Worm (Caenorhabditis elegans): Measurements from ENCODE around the gene W07G4.2.

W07G4.2 gene

ce11 chrV:13009843-13010242 lies 26.5 kb downstream of the W07G4.2 start:
- TF ChIP-seq cog-1 (tag; optimal IDR thresholded peaks at IDR 0.05) (peak; percentile 16), ztf-29 (GFP tag; IDR thresholded peaks at IDR 0.05) (no peak)

DNA sequence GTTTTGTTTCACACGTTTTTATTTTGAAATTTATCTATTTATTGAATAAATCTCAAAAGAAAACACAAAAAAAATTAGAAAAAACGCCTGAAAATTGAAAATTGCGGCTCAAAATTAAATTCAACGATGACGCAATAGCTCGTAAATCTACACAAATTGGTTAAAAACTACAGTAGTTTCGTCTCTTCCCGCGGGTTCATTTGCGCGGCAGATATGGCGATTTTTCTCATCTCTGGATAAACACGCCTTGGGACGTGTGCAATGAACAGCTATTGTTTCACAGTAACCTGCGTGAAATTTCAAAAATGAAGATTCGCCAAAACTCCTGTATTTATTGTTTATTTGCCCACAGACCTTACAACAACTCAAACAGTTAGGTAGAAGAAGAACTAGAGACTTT lies 27.1 kb downstream of the W07G4.2 start:
- no peak for TF ChIP-seq ztf-23 (GFP tag; IDR thresholded peaks at IDR 0.05)
- no peak for TF ChIP-seq klf-2 (GFP tag; conservative IDR thresholded peaks at IDR 0.05)
- no peak for TF ChIP-seq ref-1 (GFP tag; conservative IDR thresholded peaks at IDR 0.05)
- TF ChIP-seq flt-1 (GFP tag; IDR thresholded peaks at IDR 0.05), result no peak
- no peak for TF ChIP-seq T22C8.4 (GFP tag; IDR thresholded peaks at IDR 0.05)
- no peak for TF ChIP-seq ztf-29 (GFP tag; IDR thresholded peaks at IDR 0.05)
- no peak for TF ChIP-seq tab-1 (GFP tag; IDR thresholded peaks at IDR 0.05)
- no peak for TF ChIP-seq cog-1 (tag; optimal IDR thresholded peaks at IDR 0.05)
- no peak for TF ChIP-seq med-1 (GFP tag; optimal IDR thresholded peaks at IDR 0.05; ENCODE audit: insufficient read depth)

- no peak for TF ChIP-seq ztf-23 (GFP tag; IDR thresholded peaks at IDR 0.05)
- TF ChIP-seq med-1 (GFP tag; optimal IDR thresholded peaks at IDR 0.05; ENCODE audit: insufficient read depth), result no peak
- TF ChIP-seq klf-2 (GFP tag; conservative IDR thresholded peaks at IDR 0.05), result no peak
- TF ChIP-seq tab-1 (GFP tag; IDR thresholded peaks at IDR 0.05), result no peak
- TF ChIP-seq cog-1 (tag; optimal IDR thresholded peaks at IDR 0.05), result no peak
- TF ChIP-seq ref-1 (GFP tag; conservative IDR thresholded peaks at IDR 0.05), result no peak
- TF ChIP-seq flt-1 (GFP tag; IDR thresholded peaks at IDR 0.05), result no peak
These were observed 27.5 kb downstream of the W07G4.2 start, which contains the start of gene F15B9.10 for ce11 chrV:13008825-13009224. Gene F15B9.10 (minus strand): TSS chrV:13008925.

DNA sequence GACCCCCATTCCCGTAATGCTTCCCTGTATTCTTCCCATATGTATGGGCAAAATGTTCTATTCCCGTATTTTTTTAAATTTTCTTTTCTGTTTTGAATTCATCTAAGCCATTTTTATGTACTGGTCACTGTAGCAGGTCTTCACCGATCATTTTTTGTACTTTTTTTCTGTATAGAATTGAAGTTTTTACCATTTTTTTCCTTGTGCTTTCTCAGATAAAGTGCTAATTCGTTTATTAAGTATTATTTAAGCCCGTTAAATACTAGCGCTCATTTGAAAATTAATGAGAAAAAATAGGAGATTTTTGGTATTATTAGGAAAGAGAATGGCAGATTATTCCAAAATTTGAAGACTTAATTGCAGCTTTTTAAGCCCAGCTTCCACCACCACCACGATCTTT lies 29.6 kb downstream of the W07G4.2 start:
- TF ChIP-seq ztf-23 (GFP tag; IDR thresholded peaks at IDR 0.05), result no peak
- TF ChIP-seq tab-1 (GFP tag; IDR thresholded peaks at IDR 0.05), result no peak
- no peak for TF ChIP-seq klf-2 (GFP tag; conservative IDR thresholded peaks at IDR 0.05)

DNA sequence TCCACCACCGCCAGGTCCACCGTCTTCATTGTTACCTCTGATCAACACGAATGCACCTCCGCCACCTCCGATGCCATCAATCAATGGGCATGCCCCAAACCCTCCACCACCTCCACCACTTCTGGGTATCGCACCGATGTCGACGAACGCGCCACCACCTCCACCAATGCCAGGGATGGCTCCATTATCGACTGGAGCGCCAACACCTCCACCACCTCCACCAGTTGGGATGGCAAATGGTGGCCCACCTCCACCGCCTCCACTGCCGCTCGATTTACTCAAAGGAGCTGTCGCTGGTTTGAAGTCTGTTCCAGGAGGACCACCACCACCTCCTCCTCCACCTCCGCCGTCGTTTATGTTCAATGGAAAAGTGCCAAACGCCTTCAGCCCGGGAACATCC lies 32.0 kb downstream of the W07G4.2 start:
- TF ChIP-seq flt-1 (GFP tag; IDR thresholded peaks at IDR 0.05) (no peak), tab-1 (GFP tag; IDR thresholded peaks at IDR 0.05) (0 out of 2 replicates have a peak, but pooled peaks have one; percentile 25), ztf-23 (GFP tag; IDR thresholded peaks at IDR 0.05) (no peak), T22C8.4 (GFP tag; IDR thresholded peaks at IDR 0.05) (no peak)

- TF ChIP-seq T22C8.4 (GFP tag; IDR thresholded peaks at IDR 0.05) (peak; percentile 80), tab-1 (GFP tag; IDR thresholded peaks at IDR 0.05) (peak; percentile 93), cog-1 (tag; optimal IDR thresholded peaks at IDR 0.05) (peak; percentile 52), flt-1 (GFP tag; IDR thresholded peaks at IDR 0.05) (peak; percentile 94), med-1 (GFP tag; optimal IDR thresholded peaks at IDR 0.05; ENCODE audit: insufficient read depth) (peak; percentile 30), ztf-29 (GFP tag; IDR thresholded peaks at IDR 0.05) (peak; percentile 79), ztf-23 (GFP tag; IDR thresholded peaks at IDR 0.05) (peak; percentile 94), klf-2 (GFP tag; conservative IDR thresholded peaks at IDR 0.05) (peak; percentile 87), ref-1 (GFP tag; conservative IDR thresholded peaks at IDR 0.05) (peak; percentile 79; the same call in 1 of the 2 replicates)
These were observed 33.0 kb downstream of the W07G4.2 start for ce11 chrV:13003378-13003777.

DNA sequence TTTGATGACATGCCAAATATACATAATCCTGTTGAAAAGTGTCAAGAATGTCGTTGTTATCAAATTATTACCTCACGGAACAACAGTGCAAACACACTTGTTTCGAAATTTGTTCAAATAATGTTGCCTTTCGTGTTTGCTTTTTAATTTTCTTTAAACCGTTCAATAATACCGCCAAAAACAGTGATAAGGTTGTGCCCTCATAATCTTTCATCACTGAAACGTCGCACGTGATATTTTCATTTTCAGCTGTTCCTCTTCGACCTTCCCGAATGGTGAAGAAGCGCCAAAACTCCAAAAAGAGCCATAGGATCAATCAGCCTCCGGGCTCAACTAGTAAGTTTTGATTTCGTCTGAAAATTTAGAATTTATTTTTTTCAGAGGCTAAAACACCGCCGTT lies 34.3 kb downstream of the W07G4.2 start, which contains the start of gene inft-2:
Gene inft-2, plus strand, starts transcription at position 248 of the 400 bp plus-strand sequence.
- TF ChIP-seq flt-1 (GFP tag; IDR thresholded peaks at IDR 0.05) (no peak), T22C8.4 (GFP tag; IDR thresholded peaks at IDR 0.05) (no peak), cog-1 (tag; optimal IDR thresholded peaks at IDR 0.05) (no peak), med-1 (GFP tag; optimal IDR thresholded peaks at IDR 0.05; ENCODE audit: insufficient read depth) (no peak), ztf-29 (GFP tag; IDR thresholded peaks at IDR 0.05) (no peak), ref-1 (GFP tag; conservative IDR thresholded peaks at IDR 0.05) (no peak), klf-2 (GFP tag; conservative IDR thresholded peaks at IDR 0.05) (no peak), ztf-23 (GFP tag; IDR thresholded peaks at IDR 0.05) (no peak), tab-1 (GFP tag; IDR thresholded peaks at IDR 0.05) (no peak)

DNA sequence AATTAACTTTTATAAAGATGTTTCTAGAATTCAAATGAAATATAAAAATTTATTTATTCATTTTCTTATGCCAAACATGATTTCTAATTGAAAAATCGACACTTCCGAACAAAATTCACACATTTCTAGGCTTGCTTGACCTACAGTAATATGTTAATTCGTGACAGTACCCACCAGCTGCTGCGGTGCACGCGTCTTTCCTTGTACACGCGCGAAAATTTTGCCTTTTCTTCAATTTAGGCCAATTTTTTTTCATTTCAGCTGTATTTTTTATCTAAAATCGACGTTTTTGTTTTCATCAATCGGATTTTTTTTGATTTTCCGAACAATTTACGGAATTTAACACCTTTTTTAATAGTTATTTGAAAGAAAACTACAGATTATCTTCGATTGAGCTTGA lies 36.3 kb downstream of the W07G4.2 start:
- no peak for TF ChIP-seq klf-2 (GFP tag; conservative IDR thresholded peaks at IDR 0.05)
- no peak for TF ChIP-seq tab-1 (GFP tag; IDR thresholded peaks at IDR 0.05)
- no peak for TF ChIP-seq ztf-29 (GFP tag; IDR thresholded peaks at IDR 0.05)
- no peak for TF ChIP-seq ztf-23 (GFP tag; IDR thresholded peaks at IDR 0.05)
- no peak for TF ChIP-seq T22C8.4 (GFP tag; IDR thresholded peaks at IDR 0.05)
- no peak for TF ChIP-seq med-1 (GFP tag; optimal IDR thresholded peaks at IDR 0.05; ENCODE audit: insufficient read depth)
- TF ChIP-seq flt-1 (GFP tag; IDR thresholded peaks at IDR 0.05), result no peak
- TF ChIP-seq ref-1 (GFP tag; conservative IDR thresholded peaks at IDR 0.05), result no peak
- TF ChIP-seq cog-1 (tag; optimal IDR thresholded peaks at IDR 0.05), result no peak

DNA sequence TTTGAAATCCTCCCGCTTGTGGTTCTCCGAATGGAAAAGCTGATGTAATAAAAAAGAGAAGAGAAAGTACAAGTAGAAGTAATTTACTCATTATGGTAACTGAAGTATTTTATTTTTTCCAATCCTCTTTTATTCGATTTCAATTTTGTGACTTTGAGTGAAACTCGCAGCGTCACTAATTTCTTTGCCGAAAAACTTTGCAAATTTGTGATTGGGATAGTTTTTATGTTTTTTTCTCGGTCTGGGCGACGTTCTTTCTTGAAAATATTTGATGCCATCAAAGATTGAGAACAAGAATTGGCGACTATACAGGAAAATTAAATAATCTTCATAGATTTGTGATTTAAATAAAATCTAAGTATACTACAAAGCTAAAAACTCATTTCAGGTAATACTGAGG lies 36.8 kb downstream of the W07G4.2 start, which contains the start of gene far-4:
Gene far-4, minus strand, starts transcription at position 101 of the 400 bp plus-strand sequence.
- TF ChIP-seq cog-1 (tag; optimal IDR thresholded peaks at IDR 0.05) (no peak), klf-2 (GFP tag; conservative IDR thresholded peaks at IDR 0.05) (no peak), med-1 (GFP tag; optimal IDR thresholded peaks at IDR 0.05; ENCODE audit: insufficient read depth) (no peak), ztf-29 (GFP tag; IDR thresholded peaks at IDR 0.05) (no peak), ztf-23 (GFP tag; IDR thresholded peaks at IDR 0.05) (no peak)

- TF ChIP-seq med-1 (GFP tag; optimal IDR thresholded peaks at IDR 0.05; ENCODE audit: insufficient read depth) (no peak), cog-1 (tag; optimal IDR thresholded peaks at IDR 0.05) (no peak), ztf-23 (GFP tag; IDR thresholded peaks at IDR 0.05) (no peak), T22C8.4 (GFP tag; IDR thresholded peaks at IDR 0.05) (no peak), ref-1 (GFP tag; conservative IDR thresholded peaks at IDR 0.05) (no peak), ztf-29 (GFP tag; IDR thresholded peaks at IDR 0.05) (no peak), tab-1 (GFP tag; IDR thresholded peaks at IDR 0.05) (no peak)
These were observed 38.9 kb downstream of the W07G4.2 start, which contains the start of gene far-3 for ce11 chrV:12997422-12997821. Gene far-3 (minus strand): TSS chrV:12997522.

- no peak for TF ChIP-seq ref-1 (GFP tag; conservative IDR thresholded peaks at IDR 0.05)
- TF ChIP-seq cog-1 (tag; optimal IDR thresholded peaks at IDR 0.05), result no peak
- TF ChIP-seq med-1 (GFP tag; optimal IDR thresholded peaks at IDR 0.05; ENCODE audit: insufficient read depth), result no peak
- TF ChIP-seq ztf-29 (GFP tag; IDR thresholded peaks at IDR 0.05), result no peak
- no peak for TF ChIP-seq flt-1 (GFP tag; IDR thresholded peaks at IDR 0.05)
- TF ChIP-seq klf-2 (GFP tag; conservative IDR thresholded peaks at IDR 0.05), result no peak
- TF ChIP-seq T22C8.4 (GFP tag; IDR thresholded peaks at IDR 0.05), result no peak
- TF ChIP-seq tab-1 (GFP tag; IDR thresholded peaks at IDR 0.05), result no peak
- no peak for TF ChIP-seq ztf-23 (GFP tag; IDR thresholded peaks at IDR 0.05)
These were observed 41.1 kb downstream of the W07G4.2 start, which contains the start of gene far-5 for ce11 chrV:12995269-12995668. Gene far-5 (plus strand): TSS chrV:12995569.

All from whole organism, midembryonic.